Worm (Caenorhabditis elegans) whole organism, midembryonic: Measurements from ENCODE around the gene C44C10.15.

Source experiments
- T22C8.4 ChIP-seq: fragments of 200-800 bp; sonication (Bioruptor generic); IDR thresholded peaks from 2 replicates; pipeline ENCODE4 v1.3.6; 2022; ENCODE audit warnings: missing genetic modification characterization, missing compliant biosample characterization
- cog-1 ChIP-seq: sonication (generic microtip); optimal IDR thresholded peaks from 2 replicates; lab custom pipeline; 2016; ENCODE audit warnings: missing genetic modification characterization, missing compliant biosample characterization
- flt-1 ChIP-seq: fragments of 200-800 bp; sonication (Bioruptor generic); IDR thresholded peaks from 2 replicates; pipeline ENCODE4 v1.3.6; 2022; ENCODE audit warnings: missing genetic modification characterization, missing compliant biosample characterization
- med-1 ChIP-seq: sonication (generic microtip); optimal IDR thresholded peaks from 2 replicates; lab custom pipeline; 2017; ENCODE audit warnings: missing genetic modification characterization, mild to moderate bottlenecking, missing compliant biosample characterization, antibody characterized with exemption, missing genetic modification reagents; ENCODE audit not compliant: insufficient read depth
- ref-1 ChIP-seq: fragments of 200-800 bp; sonication (Bioruptor generic); conservative IDR thresholded peaks from 2 replicates; pipeline ENCODE4 v1.3.6; 2022; ENCODE audit warnings: missing genetic modification reagents, missing genetic modification characterization, missing compliant biosample characterization
- tab-1 ChIP-seq: fragments of 200-800 bp; sonication (Bioruptor generic); IDR thresholded peaks from 2 replicates; pipeline ENCODE4 v1.3.6; 2022; ENCODE audit warnings: missing genetic modification characterization, missing compliant biosample characterization
- ztf-23 ChIP-seq: fragments of 200-800 bp; sonication (Bioruptor generic); IDR thresholded peaks from 2 replicates; pipeline ENCODE4 v1.3.6; 2022; ENCODE audit warnings: missing genetic modification reagents, missing genetic modification characterization, missing compliant biosample characterization
- ztf-29 ChIP-seq: fragments of 200-800 bp; sonication (Bioruptor generic); IDR thresholded peaks from 2 replicates; pipeline ENCODE4 v1.3.6; 2022; ENCODE audit warnings: missing genetic modification reagents, missing genetic modification characterization, missing compliant biosample characterization

DNA sequence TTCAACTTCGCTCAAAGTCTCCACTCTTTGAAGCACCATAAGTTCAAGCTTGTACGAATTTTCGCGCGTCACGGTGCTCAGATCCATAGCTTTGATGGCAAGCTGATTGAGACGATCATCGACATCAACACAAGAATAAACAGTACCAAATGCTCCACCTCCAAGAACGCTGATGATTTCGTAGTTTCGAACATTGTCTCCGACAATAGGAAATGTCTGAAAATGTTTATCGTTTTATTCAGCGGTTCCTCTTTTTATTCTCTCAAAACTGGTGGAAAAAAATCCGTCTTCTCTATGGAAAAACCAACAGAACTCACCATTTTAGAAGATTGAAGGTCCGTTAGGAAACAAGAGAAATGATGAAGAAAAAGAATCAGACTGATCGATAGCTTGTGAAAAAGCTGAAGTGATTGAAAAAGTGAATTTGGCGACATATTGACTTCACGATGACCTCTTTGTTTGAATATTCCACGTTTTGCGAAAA, 12.3 kb downstream of the C44C10.15 start, which contains the start of gene C44C10.7:
- TF ChIP-seq flt-1 (GFP tag; lab: Robert Waterston, UW) (no peak), ztf-23 (GFP tag; lab: Robert Waterston, UW) (no peak), T22C8.4 (GFP tag; lab: Robert Waterston, UW) (no peak), ref-1 (GFP tag; lab: Robert Waterston, UW) (no peak), ztf-29 (no peak), tab-1 (no peak), med-1 (GFP tag; lab: Kevin White, UChicago) (no peak), cog-1 (no peak)
